Fruit fly (Drosophila melanogaster) whole organism, embryonic: ENCODE data around the gene alpha-Spec.

Experiments
- Abd-B ChIP-seq: fragments of 200-800 bp; sonication (Bioruptor generic); optimal IDR thresholded peaks from 2 replicates; lab custom pipeline; 2018; ENCODE audit warnings: missing biosample characterization, mild to moderate bottlenecking, missing genetic modification characterization, moderate library complexity
- B-H2 ChIP-seq: fragments of 200-800 bp; sonication (Bioruptor generic); optimal IDR thresholded peaks from 2 replicates; lab custom pipeline; 2018; ENCODE audit warnings: missing biosample characterization, mild to moderate bottlenecking, missing genetic modification characterization
- CG10209 ChIP-seq: fragments of 200-800 bp; sonication (Bioruptor generic); optimal IDR thresholded peaks from 3 replicates; lab custom pipeline; 2017; ENCODE audit warnings: missing biosample characterization, mild to moderate bottlenecking, missing genetic modification characterization, missing genetic modification reagents
- CG10321 ChIP-seq: fragments of 200-800 bp; sonication (Bioruptor generic); IDR thresholded peaks from 2 replicates; pipeline ENCODE4 v1.3.6; 2022; ENCODE audit warnings: missing biosample characterization, missing genetic modification characterization
- CG10366 ChIP-seq: fragments of 200-800 bp; sonication (Bioruptor generic); IDR thresholded peaks from 2 replicates; pipeline ENCODE4 v1.3.6; 2022; ENCODE audit warnings: missing biosample characterization, missing genetic modification characterization
- CG11093 ChIP-seq: fragments of 200-800 bp; sonication (Bioruptor generic); IDR thresholded peaks from 3 replicates; pipeline ENCODE4 v1.3.6; 2022; ENCODE audit warnings: missing biosample characterization, missing genetic modification characterization
- CG11560 ChIP-seq: fragments of 200-800 bp; sonication (Bioruptor generic); IDR thresholded peaks from 3 replicates; pipeline ENCODE4 v1.3.6; 2022; ENCODE audit warnings: missing biosample characterization, missing genetic modification characterization
- CG11723 ChIP-seq: fragments of 200-800 bp; sonication (Bioruptor generic); optimal IDR thresholded peaks from 2 replicates; lab custom pipeline; 2017; ENCODE audit warnings: missing biosample characterization, mild to moderate bottlenecking, missing genetic modification characterization
- CG12155 ChIP-seq: fragments of 200-800 bp; sonication (Bioruptor generic); optimal IDR thresholded peaks from 3 replicates; lab custom pipeline; 2016; ENCODE audit warnings: missing biosample characterization, missing genetic modification characterization
- CG12391 ChIP-seq: fragments of 200-800 bp; sonication (Bioruptor generic); optimal IDR thresholded peaks from 3 replicates; lab custom pipeline; 2018; ENCODE audit warnings: missing biosample characterization, mild to moderate bottlenecking, missing genetic modification characterization, moderate library complexity
- CG12659 ChIP-seq: fragments of 200-800 bp; sonication (Bioruptor generic); optimal IDR thresholded peaks from 3 replicates; lab custom pipeline; 2017; ENCODE audit warnings: mild to moderate bottlenecking, missing biosample characterization, missing genetic modification reagents, missing genetic modification characterization
- CG14441 ChIP-seq: fragments of 200-800 bp; sonication (Bioruptor generic); IDR thresholded peaks from 2 replicates; pipeline ENCODE4 v1.3.6; 2022; ENCODE audit warnings: missing biosample characterization, missing genetic modification characterization
- CG14965 ChIP-seq: fragments of 200-800 bp; sonication (Bioruptor generic); optimal IDR thresholded peaks from 2 replicates; lab custom pipeline; 2016; ENCODE audit warnings: missing biosample characterization, missing genetic modification characterization, borderline replicate concordance
- CG17359 ChIP-seq: fragments of 200-800 bp; sonication (Bioruptor generic); optimal IDR thresholded peaks from 3 replicates; lab custom pipeline; 2018; ENCODE audit warnings: missing biosample characterization, mild to moderate bottlenecking, missing genetic modification characterization, moderate library complexity
- CG18764 ChIP-seq: fragments of 200-800 bp; sonication (Bioruptor generic); optimal IDR thresholded peaks from 3 replicates; lab custom pipeline; 2016; ENCODE audit warnings: missing biosample characterization, missing genetic modification characterization
- CG2875 ChIP-seq: fragments of 200-800 bp; sonication (Bioruptor generic); optimal IDR thresholded peaks from 2 replicates; lab custom pipeline; 2017; ENCODE audit warnings: missing biosample characterization, mild to moderate bottlenecking, missing genetic modification characterization, missing genetic modification reagents
- CG32767 ChIP-seq: fragments of 200-800 bp; sonication (Bioruptor generic); IDR thresholded peaks from 2 replicates; pipeline ENCODE4 v1.3.6; 2022; ENCODE audit warnings: missing biosample characterization, missing genetic modification characterization
- CG34376 ChIP-seq: fragments of 200-800 bp; sonication (Bioruptor generic); optimal IDR thresholded peaks from 2 replicates; lab custom pipeline; 2018; ENCODE audit warnings: missing biosample characterization, mild to moderate bottlenecking, missing genetic modification characterization
- CG5245 ChIP-seq: fragments of 200-800 bp; sonication (Bioruptor generic); optimal IDR thresholded peaks from 3 replicates; lab custom pipeline; 2016; ENCODE audit warnings: missing biosample characterization, missing genetic modification characterization
- CG5953 ChIP-seq: fragments of 200-800 bp; sonication (Bioruptor generic); IDR thresholded peaks from 2 replicates; pipeline ENCODE4 v1.3.6; 2022; ENCODE audit warnings: missing biosample characterization, missing genetic modification characterization
- CG8944 ChIP-seq: fragments of 200-800 bp; sonication (Bioruptor generic); optimal IDR thresholded peaks from 3 replicates; lab custom pipeline; 2016; ENCODE audit warnings: missing biosample characterization, missing genetic modification characterization
- CG9797 ChIP-seq: fragments of 200-800 bp; sonication (Bioruptor generic); optimal IDR thresholded peaks from 3 replicates; lab custom pipeline; 2018; ENCODE audit warnings: missing biosample characterization, mild to moderate bottlenecking, missing genetic modification characterization
- CG9876 ChIP-seq: fragments of 200-800 bp; sonication (Bioruptor generic); optimal IDR thresholded peaks from 2 replicates; lab custom pipeline; 2016; ENCODE audit warnings: missing biosample characterization, missing genetic modification characterization
- Camta ChIP-seq: fragments of 200-800 bp; sonication (Bioruptor generic); optimal IDR thresholded peaks from 2 replicates; lab custom pipeline; 2016; ENCODE audit warnings: missing biosample characterization, missing genetic modification characterization
- Dref ChIP-seq: fragments of 200-800 bp; sonication (Bioruptor generic); IDR thresholded peaks from 2 replicates; pipeline ENCODE4 v1.3.6; 2022; ENCODE audit warnings: missing biosample characterization, missing genetic modification characterization
- Elba2 ChIP-seq: fragments of 200-800 bp; sonication (Bioruptor generic); optimal IDR thresholded peaks from 3 replicates; lab custom pipeline; 2016; ENCODE audit warnings: missing biosample characterization, missing genetic modification characterization
- HHEX ChIP-seq: fragments of 200-800 bp; sonication (Bioruptor generic); optimal IDR thresholded peaks from 3 replicates; lab custom pipeline; 2017; ENCODE audit warnings: missing biosample characterization, mild to moderate bottlenecking, missing genetic modification characterization, missing genetic modification reagents
- Meics ChIP-seq: fragments of 200-800 bp; sonication (Bioruptor generic); optimal IDR thresholded peaks from 2 replicates; lab custom pipeline; 2017; ENCODE audit warnings: missing biosample characterization, mild to moderate bottlenecking, missing genetic modification characterization
- Nf-YB ChIP-seq: fragments of 200-800 bp; sonication (Bioruptor generic); optimal IDR thresholded peaks from 3 replicates; lab custom pipeline; 2019; ENCODE audit warnings: missing biosample characterization, mild to moderate bottlenecking, missing genetic modification characterization, moderate library complexity
- Oaz ChIP-seq: fragments of 200-800 bp; sonication (Bioruptor generic); IDR thresholded peaks from 2 replicates; pipeline ENCODE4 v1.3.6; 2022; ENCODE audit warnings: missing biosample characterization, missing genetic modification characterization
- Oli ChIP-seq: fragments of 200-800 bp; sonication (Bioruptor generic); optimal IDR thresholded peaks from 2 replicates; lab custom pipeline; 2018; ENCODE audit warnings: missing biosample characterization, mild to moderate bottlenecking, missing genetic modification characterization, moderate library complexity
- Taf1 ChIP-seq: fragments of 200-800 bp; sonication (Bioruptor generic); IDR thresholded peaks from 2 replicates; pipeline ENCODE4 v1.3.6; 2022; ENCODE audit warnings: missing biosample characterization, missing genetic modification characterization
- ap ChIP-seq: fragments of 200-800 bp; sonication (Bioruptor generic); IDR thresholded peaks from 2 replicates; pipeline ENCODE4 v1.3.6; 2022; ENCODE audit warnings: missing biosample characterization, missing genetic modification characterization
- ash1 ChIP-seq: fragments of 200-800 bp; sonication (Bioruptor generic); optimal IDR thresholded peaks from 2 replicates; lab custom pipeline; 2018; ENCODE audit warnings: missing biosample characterization, mild to moderate bottlenecking, missing genetic modification characterization
- caup ChIP-seq: fragments of 200-800 bp; sonication (Bioruptor generic); optimal IDR thresholded peaks from 3 replicates; lab custom pipeline; 2017; ENCODE audit warnings: missing biosample characterization, mild to moderate bottlenecking, missing genetic modification characterization, moderate library complexity; ENCODE audit not compliant: severe bottlenecking
- chm ChIP-seq: fragments of 200-800 bp; sonication (Bioruptor generic); IDR thresholded peaks from 2 replicates; pipeline ENCODE4 v1.3.6; 2022; ENCODE audit warnings: missing biosample characterization, missing genetic modification characterization
- croc ChIP-seq: fragments of 200-800 bp; sonication (Bioruptor generic); conservative IDR thresholded peaks from 3 replicates; pipeline ENCODE4 v1.3.6; 2022; ENCODE audit warnings: missing biosample characterization, missing genetic modification characterization
- dmrt99B ChIP-seq: fragments of 200-800 bp; sonication (Bioruptor generic); optimal IDR thresholded peaks from 2 replicates; lab custom pipeline; 2018; ENCODE audit warnings: missing biosample characterization, mild to moderate bottlenecking, missing genetic modification characterization, moderate library complexity
- esg ChIP-seq: fragments of 200-800 bp; sonication (Bioruptor generic); conservative IDR thresholded peaks from 2 replicates; pipeline ENCODE4 v1.3.6; 2022; ENCODE audit warnings: missing biosample characterization, missing genetic modification characterization
- fd96Cb ChIP-seq: fragments of 200-800 bp; sonication (Bioruptor generic); optimal IDR thresholded peaks from 2 replicates; lab custom pipeline; 2018; ENCODE audit warnings: missing biosample characterization, mild to moderate bottlenecking, missing genetic modification characterization, moderate library complexity
- fru ChIP-seq: fragments of >200 bp; optimal IDR thresholded peaks from 2 replicates; lab custom pipeline; 2017
- insv ChIP-seq, 2 experiments: fragments of 200-800 bp; sonication (Bioruptor generic); optimal IDR thresholded peaks; 3 replicates each; lab custom pipeline; 2016 to 2018; ENCODE audit warnings: missing biosample characterization in 2 of 2, missing genetic modification characterization in 2 of 2
- mirr ChIP-seq: fragments of 200-800 bp; sonication (Bioruptor generic); optimal IDR thresholded peaks from 3 replicates; lab custom pipeline; 2018; ENCODE audit warnings: missing biosample characterization, mild to moderate bottlenecking, missing genetic modification characterization
- pum ChIP-seq: fragments of 200-800 bp; sonication (Bioruptor generic); optimal IDR thresholded peaks from 2 replicates; lab custom pipeline; 2016; ENCODE audit warnings: missing biosample characterization, missing genetic modification characterization
- seq ChIP-seq: fragments of 200-800 bp; sonication (Bioruptor generic); IDR thresholded peaks from 2 replicates; pipeline ENCODE4 v1.3.6; 2022; ENCODE audit warnings: missing biosample characterization, missing genetic modification characterization
- sisA ChIP-seq: fragments of 200-800 bp; sonication (Bioruptor generic); IDR thresholded peaks from 2 replicates; pipeline ENCODE4 v1.3.6; 2022; ENCODE audit warnings: missing biosample characterization, missing genetic modification characterization
- tgo ChIP-seq: fragments of 200-800 bp; sonication (Bioruptor generic); IDR thresholded peaks from 3 replicates; pipeline ENCODE4 v1.3.6; 2022; ENCODE audit warnings: missing biosample characterization, missing genetic modification characterization
- tll ChIP-seq, 2 experiments: fragments of 200-800 bp in 1 of 2; fragments of >200 bp in 1 of 2; sonication (Bioruptor generic) in 1 of 2; optimal IDR thresholded peaks; 2 replicates each; lab custom pipeline; 2017 to 2019; ENCODE audit warnings: missing biosample characterization in 2 of 2, missing genetic modification characterization in 2 of 2, mild to moderate bottlenecking in 1 of 2, moderate library complexity in 1 of 2
- tx ChIP-seq: fragments of 200-800 bp; sonication (Bioruptor generic); optimal IDR thresholded peaks from 2 replicates; lab custom pipeline; 2016; ENCODE audit warnings: missing biosample characterization, missing genetic modification characterization

Gene alpha-Spec

dm6 chr3L:1746338-1747199, 48.6 kb downstream of the alpha-Spec start, which contains the start of gene CG13921 (continued):
- TF ChIP-seq dmrt99B (tag; lab: Kevin White, UChicago) = peak; percentile 99
- TF ChIP-seq Elba2 (GFP tag; lab: Kevin White, UChicago) = peak; percentile 99
- peak; percentile 99 for TF ChIP-seq tgo (GFP tag; lab: Robert Waterston, UW)
- peak; percentile 99 for TF ChIP-seq chm
- TF ChIP-seq CG10321 (GFP tag; lab: Robert Waterston, UW) = peak; percentile 83
- TF ChIP-seq Camta (GFP tag; lab: Kevin White, UChicago) = peak; percentile 99
- TF ChIP-seq CG18764 (GFP tag; lab: Kevin White, UChicago) = peak; percentile 99
- TF ChIP-seq CG9797 (GFP tag; lab: Kevin White, UChicago) = peak; percentile 73
- TF ChIP-seq Dref (GFP tag; lab: Robert Waterston, UW) = peak; percentile 46
- TF ChIP-seq Meics (GFP tag; lab: Kevin White, UChicago) = peak; percentile 98
- peak; percentile 97 for TF ChIP-seq CG9876 (GFP tag; lab: Kevin White, UChicago)
- TF ChIP-seq sisA (GFP tag; lab: Robert Waterston, UW) = peak; percentile 100
- TF ChIP-seq CG11560 = peak; percentile 89
- TF ChIP-seq CG5953 (GFP tag; lab: Robert Waterston, UW) = peak; percentile 99
- peak; percentile 88 for TF ChIP-seq ash1
- TF ChIP-seq CG2875 (GFP tag; lab: Kevin White, UChicago) = peak; percentile 99
- TF ChIP-seq CG32767 (GFP tag; lab: Robert Waterston, UW) = peak; percentile 98
- peak; percentile 98 for TF ChIP-seq Taf1
- peak; percentile 97 for TF ChIP-seq CG11093 (GFP tag; lab: Robert Waterston, UW)
- TF ChIP-seq CG5245 (GFP tag; lab: Kevin White, UChicago) = peak; percentile 100
- TF ChIP-seq insv (GFP tag; optimal IDR thresholded peaks at IDR 0.05; lab: Kevin White, UChicago) = peak; percentile 69 to 76
- peak; percentile 99 for TF ChIP-seq CG10366
- peak; percentile 97 for TF ChIP-seq Oaz (GFP tag; lab: Robert Waterston, UW)
- peak; percentile 96 for TF ChIP-seq CG11723
- TF ChIP-seq pum (GFP tag; lab: Kevin White, UChicago) = peak; percentile 100
- peak; percentile 99 for TF ChIP-seq CG17359 (tag; lab: Kevin White, UChicago)
- TF ChIP-seq CG14441 (GFP tag; lab: Robert Waterston, UW) = peak; percentile 97
- TF ChIP-seq seq = peak; percentile 98
- peak; percentile 99 for TF ChIP-seq ap (GFP tag; lab: Robert Waterston, UW)
- peak; percentile 100 for TF ChIP-seq fd96Cb (tag; lab: Kevin White, UChicago)
- TF ChIP-seq CG34376 (GFP tag; lab: Kevin White, UChicago) = peak; percentile 93
- peak; percentile 99 for TF ChIP-seq Oli (tag; lab: Kevin White, UChicago)
- TF ChIP-seq CG10209 (GFP tag; lab: Kevin White, UChicago) = peak; percentile 99
- peak; percentile 93 for TF ChIP-seq CG14965 (GFP tag; lab: Kevin White, UChicago)
- TF ChIP-seq caup (GFP tag; lab: Kevin White, UChicago) = peak; percentile 98
- peak in 1 of 2 experiments; percentile 94 for TF ChIP-seq tll (GFP tag; optimal IDR thresholded peaks at IDR 0.05; lab: Kevin White, UChicago)
- no peak for TF ChIP-seq fru (lab: Kevin White, UChicago)
- peak; percentile 99 for TF ChIP-seq HHEX (GFP tag; lab: Kevin White, UChicago)
- TF ChIP-seq croc (GFP tag; lab: Robert Waterston, UW) = peak; percentile 98
- TF ChIP-seq B-H2 (GFP tag; lab: Kevin White, UChicago) = peak; percentile 80
- TF ChIP-seq CG12155 = peak; percentile 98
- peak; percentile 99 for TF ChIP-seq esg (GFP tag; lab: Robert Waterston, UW)
- TF ChIP-seq mirr = peak; percentile 89
- TF ChIP-seq Abd-B (GFP tag; lab: Kevin White, UChicago) = peak; percentile 98
- TF ChIP-seq tx (GFP tag; lab: Kevin White, UChicago) = peak; percentile 98
- TF ChIP-seq Nf-YB (GFP tag; lab: Kevin White, UChicago) = peak; percentile 88
- TF ChIP-seq CG8944 = peak; percentile 99
- peak; percentile 98 for TF ChIP-seq CG12659 (GFP tag; lab: Kevin White, UChicago)
- TF ChIP-seq CG12391 = peak; percentile 99
